Worm (Caenorhabditis elegans) whole organism, L1 larva: ENCODE data around the gene nkcc-1.

ENCODE experiments used
- C04F5.9 ChIP-seq: sonication (generic microtip); optimal IDR thresholded peaks from 2 replicates; lab custom pipeline; 2016; ENCODE audit warnings: missing genetic modification characterization, missing compliant biosample characterization
- ama-1 ChIP-seq: fragments of 150-350 bp; optimal IDR thresholded peaks from 2 replicates; lab custom pipeline; 2014
- ceh-8 ChIP-seq: fragments of 200-800 bp; sonication (Bioruptor generic); optimal IDR thresholded peaks from 2 replicates; lab custom pipeline; 2018; ENCODE audit warnings: mild to moderate bottlenecking, missing genetic modification characterization, moderate library complexity, missing compliant biosample characterization
- ceh-82 ChIP-seq, 3 experiments: fragments of 150-350 bp in 1 of 3; sonication (generic microtip) in 2 of 3; optimal IDR thresholded peaks; 2 replicates each; lab custom pipeline; 2014 to 2017; ENCODE audit warnings: missing biosample characterization in 3 of 3, missing genetic modification characterization in 3 of 3
- dpl-1 ChIP-seq, 3 experiments: fragments of 150-350 bp in 2 of 3; sonication (generic microtip) in 1 of 3; optimal IDR thresholded peaks; 2 replicates each; lab custom pipeline; 2014 to 2017; ENCODE audit warnings: missing biosample characterization in 3 of 3, missing genetic modification characterization in 3 of 3, missing genetic modification reagents in 3 of 3
- efl-1 ChIP-seq, 4 experiments: fragments of 150-350 bp; optimal IDR thresholded peaks in 3 of 4; peaks in 1 of 4; 1 replicate in 1 of 4; 2 replicates in 3 of 4; lab custom pipeline; 2014; ENCODE audit warnings: missing biosample characterization in 2 of 4, missing genetic modification characterization in 2 of 4, missing genetic modification reagents in 2 of 4
- efl-3 ChIP-seq: fragments of 200-800 bp; sonication (Bioruptor generic); optimal IDR thresholded peaks from 2 replicates; lab custom pipeline; 2018; ENCODE audit warnings: mild to moderate bottlenecking, missing genetic modification characterization, missing compliant biosample characterization
- elt-2 ChIP-seq: sonication (generic microtip); optimal IDR thresholded peaks from 2 replicates; lab custom pipeline; 2016; ENCODE audit warnings: missing genetic modification characterization, mild to moderate bottlenecking, inconsistent platforms, missing compliant biosample characterization, missing genetic modification reagents
- ets-5 ChIP-seq: fragments of 200-800 bp; sonication (Bioruptor generic); IDR thresholded peaks from 2 replicates; pipeline ENCODE4 v1.3.6; 2022; ENCODE audit warnings: missing genetic modification characterization, missing compliant biosample characterization
- fkh-8 ChIP-seq: sonication (generic microtip); optimal IDR thresholded peaks from 2 replicates; lab custom pipeline; 2016; ENCODE audit warnings: mild to moderate bottlenecking, missing genetic modification characterization, missing compliant biosample characterization
- fos-1 ChIP-seq: fragments of 150-350 bp; optimal IDR thresholded peaks from 2 replicates; lab custom pipeline; 2014; ENCODE audit warnings: missing biosample characterization, missing genetic modification characterization
- grh-1 ChIP-seq: fragments of 200-800 bp; sonication (Bioruptor generic); IDR thresholded peaks from 2 replicates; pipeline ENCODE4 v1.3.6; 2022; ENCODE audit warnings: missing genetic modification reagents, missing genetic modification characterization, missing compliant biosample characterization
- hlh-4 ChIP-seq: sonication (generic microtip); optimal IDR thresholded peaks from 2 replicates; lab custom pipeline; 2016; ENCODE audit warnings: mild to moderate bottlenecking, missing genetic modification characterization, missing compliant biosample characterization
- hpl-2 ChIP-seq: fragments of 150-350 bp; optimal IDR thresholded peaks from 2 replicates; lab custom pipeline; 2014; ENCODE audit warnings: missing biosample characterization, missing genetic modification reagents, missing genetic modification characterization
- irx-1 ChIP-seq: sonication (generic microtip); optimal IDR thresholded peaks from 2 replicates; lab custom pipeline; 2016; ENCODE audit warnings: missing genetic modification characterization, missing compliant biosample characterization
- jun-1 ChIP-seq: fragments of 150-350 bp; optimal IDR thresholded peaks from 2 replicates; lab custom pipeline; 2014; ENCODE audit warnings: missing biosample characterization, missing genetic modification reagents, missing genetic modification characterization
- lin-14 ChIP-seq: fragments of 200-800 bp; sonication (Bioruptor generic); optimal IDR thresholded peaks from 2 replicates; lab custom pipeline; 2018; ENCODE audit warnings: mild to moderate bottlenecking, missing genetic modification characterization, moderate library complexity, missing compliant biosample characterization
- lin-35 ChIP-seq, 2 experiments: fragments of 150-350 bp; optimal IDR thresholded peaks; 2 replicates each; lab custom pipeline; 2014; ENCODE audit warnings: missing biosample characterization in 2 of 2, missing genetic modification characterization in 2 of 2, missing genetic modification reagents in 2 of 2
- lin-39 ChIP-seq: fragments of 150-350 bp; optimal IDR thresholded peaks from 2 replicates; lab custom pipeline; 2014; ENCODE audit warnings: missing biosample characterization, missing genetic modification reagents, missing genetic modification characterization
- mdl-1 ChIP-seq, 2 experiments: fragments of 150-350 bp; optimal IDR thresholded peaks; 2 replicates each; lab custom pipeline; 2014 to 2017; ENCODE audit warnings: missing biosample characterization in 2 of 2, missing genetic modification characterization in 2 of 2, inconsistent platforms in 1 of 2
- mef-2 ChIP-seq: fragments of 150-350 bp; optimal IDR thresholded peaks from 2 replicates; lab custom pipeline; 2014; ENCODE audit warnings: missing biosample characterization, missing genetic modification characterization
- mep-1 ChIP-seq: fragments of 150-350 bp; optimal IDR thresholded peaks from 2 replicates; lab custom pipeline; 2014; ENCODE audit warnings: missing biosample characterization, missing genetic modification characterization
- nhr-12 ChIP-seq: sonication (generic microtip); optimal IDR thresholded peaks from 2 replicates; lab custom pipeline; 2017; ENCODE audit warnings: missing biosample characterization, missing genetic modification characterization
- nhr-19 ChIP-seq: fragments of 200-800 bp; sonication (Bioruptor generic); conservative IDR thresholded peaks from 2 replicates; pipeline ENCODE4 v1.3.6; 2022; ENCODE audit warnings: missing genetic modification characterization, missing compliant biosample characterization
- nhr-20 ChIP-seq: sonication (generic microtip); optimal IDR thresholded peaks from 2 replicates; lab custom pipeline; 2016; ENCODE audit warnings: mild to moderate bottlenecking, missing genetic modification characterization, missing compliant biosample characterization
- nhr-28 ChIP-seq: fragments of 150-350 bp; optimal IDR thresholded peaks from 2 replicates; lab custom pipeline; 2014; ENCODE audit warnings: missing biosample characterization, missing genetic modification characterization
- nhr-71 ChIP-seq: sonication (generic microtip); optimal IDR thresholded peaks from 2 replicates; lab custom pipeline; 2016; ENCODE audit warnings: mild to moderate bottlenecking, missing genetic modification characterization, moderate library complexity, missing compliant biosample characterization
- nhr-76 ChIP-seq: sonication (generic microtip); optimal IDR thresholded peaks from 2 replicates; lab custom pipeline; 2017; ENCODE audit warnings: missing biosample characterization, missing genetic modification characterization
- nhr-84 ChIP-seq: sonication (generic microtip); optimal IDR thresholded peaks from 2 replicates; lab custom pipeline; 2017; ENCODE audit warnings: missing biosample characterization, missing genetic modification characterization
- nhr-85 ChIP-seq: sonication (generic microtip); peaks from one replicate; lab custom pipeline; 2016; ENCODE audit warnings: missing genetic modification characterization, inconsistent platforms, missing compliant biosample characterization
- pax-3 ChIP-seq: fragments of 200-800 bp; sonication (Bioruptor generic); optimal IDR thresholded peaks from 2 replicates; lab custom pipeline; 2018; ENCODE audit warnings: mild to moderate bottlenecking, missing genetic modification characterization, moderate library complexity, missing compliant biosample characterization
- pqm-1 ChIP-seq: sonication (generic microtip); optimal IDR thresholded peaks from 3 replicates; lab custom pipeline; 2017; ENCODE audit warnings: missing biosample characterization, missing genetic modification characterization
- sptf-1 ChIP-seq: fragments of 150-350 bp; optimal IDR thresholded peaks from 2 replicates; lab custom pipeline; 2014; ENCODE audit warnings: missing biosample characterization, missing genetic modification characterization
- swsn-7 ChIP-seq: sonication (generic microtip); optimal IDR thresholded peaks from 2 replicates; lab custom pipeline; 2016; ENCODE audit warnings: missing genetic modification characterization, missing compliant biosample characterization
- unc-62 ChIP-seq: fragments of 150-350 bp; optimal IDR thresholded peaks from 2 replicates; lab custom pipeline; 2014; ENCODE audit warnings: missing biosample characterization, missing genetic modification reagents, missing genetic modification characterization
- unc-86 ChIP-seq: sonication (generic microtip); optimal IDR thresholded peaks from 2 replicates; lab custom pipeline; 2016; ENCODE audit warnings: missing genetic modification characterization, missing compliant biosample characterization
- unc-98 ChIP-seq: fragments of 200-800 bp; sonication (Bioruptor generic); IDR thresholded peaks from 2 replicates; pipeline ENCODE4 v1.3.6; 2022; ENCODE audit warnings: missing genetic modification characterization, missing compliant biosample characterization
- ztf-4 ChIP-seq: fragments of 150-350 bp; optimal IDR thresholded peaks from 2 replicates; lab custom pipeline; 2014; ENCODE audit warnings: missing biosample characterization, missing genetic modification characterization

The nkcc-1 gene

ce11 chrIV:14107647-14108046 lies 16.2 kb downstream of the nkcc-1 start:
- TF ChIP-seq hlh-4 (tag; lab: Kevin White, UChicago) = no peak
- TF ChIP-seq ama-1 (lab: Kevin White, UChicago) = no peak
- TF ChIP-seq elt-2 (tag; lab: Kevin White, UChicago) = no peak
- TF ChIP-seq fkh-8 (tag; lab: Kevin White, UChicago) = no peak
- no peak for TF ChIP-seq lin-35 (GFP tag; optimal IDR thresholded peaks at IDR 0.05; lab: Kevin White, UChicago)
- no peak for TF ChIP-seq lin-14
- no peak for TF ChIP-seq nhr-85 (tag; lab: Kevin White, UChicago)
- TF ChIP-seq mef-2 (tag; lab: Kevin White, UChicago) = no peak
- no peak for TF ChIP-seq jun-1 (tag; lab: Kevin White, UChicago)
- TF ChIP-seq ztf-4 (tag; lab: Kevin White, UChicago) = no peak
- no peak for TF ChIP-seq grh-1 (GFP tag; lab: Robert Waterston, UW)
- no peak for TF ChIP-seq ceh-8 (GFP tag; lab: Kevin White, UChicago)
- TF ChIP-seq efl-3 = no peak
- TF ChIP-seq mdl-1 (tag; optimal IDR thresholded peaks at IDR 0.05; lab: Kevin White, UChicago) = no peak
- no peak for TF ChIP-seq lin-39 (tag; lab: Kevin White, UChicago)
- TF ChIP-seq sptf-1 = no peak

ce11 chrIV:14106274-14106673 lies 17.6 kb downstream of the nkcc-1 start, which contains the start of gene ins-34:
ins-34 (plus strand) TSS chrIV:14106574.
- TF ChIP-seq hpl-2 (GFP tag; lab: Kevin White, UChicago) (no peak), nhr-71 (tag; lab: Kevin White, UChicago) (no peak), ceh-8 (GFP tag; lab: Kevin White, UChicago) (no peak), unc-62 (GFP tag; lab: Kevin White, UChicago) (no peak), ztf-4 (tag; lab: Kevin White, UChicago) (no peak), irx-1 (no peak), ets-5 (GFP tag; lab: Robert Waterston, UW) (no peak), pqm-1 (tag; lab: Kevin White, UChicago) (no peak), unc-98 (GFP tag; lab: Robert Waterston, UW) (no peak), pax-3 (tag; lab: Kevin White, UChicago) (no peak), nhr-20 (tag; lab: Kevin White, UChicago) (no peak), fos-1 (no peak), swsn-7 (no peak), C04F5.9 (no peak)

DNA sequence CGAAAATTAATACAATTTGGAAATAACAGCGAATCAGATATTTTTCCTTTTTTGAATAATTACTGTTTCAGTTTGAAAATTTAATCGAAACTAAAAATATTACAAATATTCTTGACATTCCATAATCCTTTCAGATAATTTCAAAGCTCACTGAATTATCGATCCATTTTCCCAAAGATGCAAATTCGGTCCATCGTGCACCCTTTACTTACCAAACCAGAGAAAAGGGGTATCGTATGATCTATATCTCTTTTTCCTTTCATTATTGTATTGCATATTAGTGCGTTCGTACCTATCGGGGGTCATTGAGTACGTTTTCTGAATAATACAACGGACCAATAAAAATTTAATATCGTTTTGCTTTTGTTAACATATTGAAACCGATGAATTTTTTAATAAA lies 19.1 kb downstream of the nkcc-1 start:
- TF ChIP-seq pax-3 (tag; lab: Kevin White, UChicago) (no peak), nhr-12 (no peak), sptf-1 (no peak), nhr-76 (tag; lab: Kevin White, UChicago) (no peak), hlh-4 (tag; lab: Kevin White, UChicago) (no peak), jun-1 (tag; lab: Kevin White, UChicago) (no peak)

ce11 chrIV:14103054-14103453 lies 20.8 kb downstream of the nkcc-1 start, which contains the start of gene F52B11.5:
F52B11.5 (minus strand) TSS chrIV:14103231.
- no peak for TF ChIP-seq ztf-4 (tag; lab: Kevin White, UChicago)
- no peak for TF ChIP-seq nhr-19 (GFP tag; lab: Robert Waterston, UW)
- TF ChIP-seq efl-1 (optimal IDR thresholded peaks at IDR 0.05; lab: Kevin White, UChicago) = peak in 1 of 2 experiments; percentile 17
- TF ChIP-seq efl-1 (GFP tag; optimal IDR thresholded peaks at IDR 0.05 in 1 of 2; lab: Kevin White, UChicago) = no peak
- TF ChIP-seq lin-35 (GFP tag; optimal IDR thresholded peaks at IDR 0.05; lab: Kevin White, UChicago) = peak in 1 of 2 experiments; percentile 3
- no peak for TF ChIP-seq mep-1 (tag; lab: Kevin White, UChicago)
- no peak for TF ChIP-seq nhr-84 (tag; lab: Kevin White, UChicago)
- no peak for TF ChIP-seq irx-1
- no peak for TF ChIP-seq hlh-4 (tag; lab: Kevin White, UChicago)
- TF ChIP-seq dpl-1 (GFP tag; optimal IDR thresholded peaks at IDR 0.05; lab: Kevin White, UChicago) = peak in 1 of 3 experiments; percentile 38
- no peak for TF ChIP-seq pqm-1 (tag; lab: Kevin White, UChicago)
- no peak for TF ChIP-seq mdl-1 (tag; optimal IDR thresholded peaks at IDR 0.05; lab: Kevin White, UChicago)
- TF ChIP-seq ceh-82 (tag; optimal IDR thresholded peaks at IDR 0.05; lab: Kevin White, UChicago) = no peak
- no peak for TF ChIP-seq nhr-28 (tag; lab: Kevin White, UChicago)
- TF ChIP-seq ama-1 (lab: Kevin White, UChicago) = no peak
- TF ChIP-seq unc-86 (tag; lab: Kevin White, UChicago) = no peak
